Fruit fly (Drosophila melanogaster): ENCODE measurements around the gene bcn92.

DNA sequence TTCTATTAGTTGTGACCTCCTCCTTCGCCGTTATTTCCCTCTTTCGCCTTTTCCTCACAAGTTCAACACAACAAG is 11.3 kb downstream of the bcn92 start, which contains the start of gene ph-p:
- no peak for TF ChIP-seq fkh (GFP tag; optimal IDR thresholded peaks at IDR 0.05)
- TF ChIP-seq CG6792 (GFP tag; optimal IDR thresholded peaks at IDR 0.05), result no peak
- no peak for TF ChIP-seq Hr39 (GFP tag; optimal IDR thresholded peaks at IDR 0.05)
- no peak for TF ChIP-seq CG3032 (tag; optimal IDR thresholded peaks at IDR 0.05)
- TF ChIP-seq Sox102F (GFP tag; optimal IDR thresholded peaks at IDR 0.05), result no peak
- TF ChIP-seq CG31627 (GFP tag; optimal IDR thresholded peaks at IDR 0.05), result no peak
- TF ChIP-seq net (GFP tag; optimal IDR thresholded peaks at IDR 0.05), result no peak
- TF ChIP-seq fd59A (GFP tag; optimal IDR thresholded peaks at IDR 0.05), result no peak
- no peak for TF ChIP-seq pdm3 (GFP tag; optimal IDR thresholded peaks at IDR 0.05)
- TF ChIP-seq Smox (GFP tag; optimal IDR thresholded peaks at IDR 0.05), result no peak
- no peak for TF ChIP-seq dac (GFP tag; optimal IDR thresholded peaks at IDR 0.05)
- TF ChIP-seq CG6854 (GFP tag; optimal IDR thresholded peaks at IDR 0.05), result no peak
- no peak for TF ChIP-seq CG11294 (GFP tag; IDR thresholded peaks at IDR 0.05)

Data from whole organism, prepupa.